Worm (Caenorhabditis elegans) whole organism, late embryonic: ENCODE results near the gene snu-23.
A peak's percentile ranks its signal among the peaks of the same experiment; 100 is the strongest.

ENCODE experiments used
- K09A11.1 ChIP-seq: sonication (generic microtip); optimal IDR thresholded peaks from 2 replicates; lab custom pipeline; 2017; ENCODE audit warnings: antibody characterized with exemption, mild to moderate bottlenecking, missing genetic modification characterization, missing compliant biosample characterization; ENCODE audit not compliant: insufficient read depth
- ama-1 ChIP-seq: fragments of 150-350 bp; optimal IDR thresholded peaks from 2 replicates; lab custom pipeline; 2014
- ceh-30 ChIP-seq: fragments of 150-350 bp; optimal IDR thresholded peaks from 2 replicates; lab custom pipeline; 2014; ENCODE audit warnings: missing biosample characterization, missing genetic modification characterization
- ceh-31 ChIP-seq: sonication (generic microtip); optimal IDR thresholded peaks from 2 replicates; lab custom pipeline; 2016; ENCODE audit warnings: missing genetic modification characterization, missing compliant biosample characterization
- ceh-45 ChIP-seq: fragments of 200-800 bp; sonication (Bioruptor generic); IDR thresholded peaks from 2 replicates; pipeline ENCODE4 v1.3.6; 2022; ENCODE audit warnings: missing genetic modification reagents, missing genetic modification characterization, missing compliant biosample characterization
- ceh-9 ChIP-seq: sonication (generic microtip); optimal IDR thresholded peaks from 2 replicates; lab custom pipeline; 2016; ENCODE audit warnings: mild to moderate bottlenecking, missing genetic modification characterization, inconsistent platforms, missing compliant biosample characterization
- fkh-10 ChIP-seq: fragments of 150-350 bp; optimal IDR thresholded peaks from 2 replicates; lab custom pipeline; 2014; ENCODE audit warnings: missing biosample characterization, missing genetic modification reagents, missing genetic modification characterization
- fkh-6 ChIP-seq: sonication (generic microtip); optimal IDR thresholded peaks from 2 replicates; lab custom pipeline; 2016; ENCODE audit warnings: missing genetic modification characterization, missing compliant biosample characterization
- lin-11 ChIP-seq: fragments of 200-800 bp; sonication (Bioruptor generic); optimal IDR thresholded peaks from 2 replicates; lab custom pipeline; 2018; ENCODE audit warnings: mild to moderate bottlenecking, missing genetic modification characterization, missing compliant biosample characterization
- nhr-11 ChIP-seq: fragments of 150-350 bp; optimal IDR thresholded peaks from 2 replicates; lab custom pipeline; 2014; ENCODE audit warnings: missing biosample characterization, missing genetic modification characterization
- pax-1 ChIP-seq: fragments of 150-350 bp; optimal IDR thresholded peaks from 2 replicates; lab custom pipeline; 2014; ENCODE audit warnings: missing biosample characterization, missing genetic modification characterization
- pha-4 ChIP-seq: fragments of 150-350 bp; optimal IDR thresholded peaks from 2 replicates; lab custom pipeline; 2018; ENCODE audit warnings: missing biosample characterization, missing genetic modification reagents, missing genetic modification characterization
- syd-9 ChIP-seq: sonication (generic microtip); optimal IDR thresholded peaks from 2 replicates; lab custom pipeline; 2016; ENCODE audit warnings: mild to moderate bottlenecking, missing genetic modification characterization, moderate library complexity, missing compliant biosample characterization
- unc-86 ChIP-seq: sonication (generic microtip); optimal IDR thresholded peaks from 2 replicates; lab custom pipeline; 2016; ENCODE audit warnings: missing genetic modification characterization, missing compliant biosample characterization

- no peak for TF ChIP-seq ama-1 (lab: Kevin White, UChicago)
- TF ChIP-seq fkh-6 (tag; lab: Kevin White, UChicago) = no peak
- peak; percentile 9 for TF ChIP-seq fkh-10
- no peak for TF ChIP-seq K09A11.1 (tag; lab: Kevin White, UChicago)
- no peak for TF ChIP-seq pha-4 (tag; lab: Kevin White, UChicago)
- TF ChIP-seq ceh-9 (tag; lab: Kevin White, UChicago) = no peak
- no peak for TF ChIP-seq syd-9 (tag; lab: Kevin White, UChicago)
- TF ChIP-seq ceh-30 (tag; lab: Kevin White, UChicago) = no peak
- TF ChIP-seq lin-11 (tag; lab: Kevin White, UChicago) = no peak
- TF ChIP-seq ceh-31 (tag; lab: Kevin White, UChicago) = peak; percentile 71
- no peak for TF ChIP-seq unc-86 (tag; lab: Kevin White, UChicago)
- no peak for TF ChIP-seq pax-1
- no peak for TF ChIP-seq ceh-45
- no peak for TF ChIP-seq nhr-11 (tag; lab: Kevin White, UChicago)
These were observed 46.4 kb downstream of the snu-23 start for ce11 chrIII:7723412-7724068.
